Worm (Caenorhabditis elegans) whole organism, dauer: ENCODE results near the gene F35H10.6.

Experiments
- unc-62 ChIP-seq: sonication (generic microtip); optimal IDR thresholded peaks from 2 replicates; lab custom pipeline; 2017; ENCODE audit warnings: missing biosample characterization, missing genetic modification reagents, missing genetic modification characterization

F35H10.6 gene

ce11 chrIV:8332526-8332925, 32.8 kb downstream of the F35H10.6 start, which contains the start of gene lys-10:
TSS of gene lys-10 (plus strand) at chrIV:8332826.
- no peak for TF ChIP-seq unc-62 (GFP tag; lab: Kevin White, UChicago)

ce11 chrIV:8333034-8333433, 33.3 kb downstream of the F35H10.6 start:
- no peak for TF ChIP-seq unc-62 (GFP tag; lab: Kevin White, UChicago)

- no peak for TF ChIP-seq unc-62 (GFP tag; lab: Kevin White, UChicago)
Observed at ce11 chrIV:8333554-8333953, 33.8 kb downstream of the F35H10.6 start.

ce11 chrIV:8333954-8333987, 34.0 kb downstream of the F35H10.6 start, which contains the start of gene his-31:
TSS of gene his-31 (minus strand) at chrIV:8333983.
- TF ChIP-seq unc-62 (GFP tag; lab: Kevin White, UChicago): no peak

- no peak for TF ChIP-seq unc-62 (GFP tag; lab: Kevin White, UChicago)
Observed at ce11 chrIV:8333988-8334863, 34.5 kb downstream of the F35H10.6 start, which contains the start of gene his-32. TSS of gene his-32 (plus strand) at chrIV:8334305.

- TF ChIP-seq unc-62 (GFP tag; lab: Kevin White, UChicago): no peak
Observed at ce11 chrIV:8339636-8340035, 39.9 kb downstream of the F35H10.6 start, which contains the start of gene lgc-6. TSS of gene lgc-6 (plus strand) at chrIV:8339936.

ce11 chrIV:8342385-8342784, 42.6 kb downstream of the F35H10.6 start, which contains the start of gene lgc-5:
TSS of gene lgc-5 (plus strand) at chrIV:8342685.
- no peak for TF ChIP-seq unc-62 (GFP tag; lab: Kevin White, UChicago)

ce11 chrIV:8345518-8345917, 45.8 kb downstream of the F35H10.6 start, which contains the start of gene F17E9.5:
TSS of gene F17E9.5 (plus strand) at chrIV:8345818.
- no peak for TF ChIP-seq unc-62 (GFP tag; lab: Kevin White, UChicago)

- TF ChIP-seq unc-62 (GFP tag; lab: Kevin White, UChicago): no peak
Observed at ce11 chrIV:8347051-8347450, 47.3 kb downstream of the F35H10.6 start, which contains the start of the genes F17E9.18 and F17E9.15. TSS of gene F17E9.18 (minus strand) at chrIV:8347151. TSS of gene F17E9.15 (plus strand) at chrIV:8347418.

ce11 chrIV:8348073-8348472, 48.3 kb downstream of the F35H10.6 start, which contains the start of gene F17E9.4:
TSS of gene F17E9.4 (plus strand) at chrIV:8348373.
- no peak for TF ChIP-seq unc-62 (GFP tag; lab: Kevin White, UChicago)
